Worm (Caenorhabditis elegans) whole organism, L4 larva: ENCODE data around the gene ncr-2.

Experiments
- ZK337.2 ChIP-seq: fragments of 200-800 bp; sonication (Bioruptor generic); IDR thresholded peaks from 2 replicates; pipeline ENCODE4 v1.3.6; 2022; ENCODE audit warnings: missing genetic modification reagents, missing genetic modification characterization, missing compliant biosample characterization
- ces-1 ChIP-seq: fragments of 150-350 bp; sonication (generic microtip); optimal IDR thresholded peaks from 4 replicates; lab custom pipeline; 2014; ENCODE audit warnings: missing biosample characterization, missing genetic modification reagents, missing genetic modification characterization
- dmd-9 ChIP-seq: fragments of 200-800 bp; sonication (Bioruptor generic); IDR thresholded peaks from 2 replicates; pipeline ENCODE4 v1.3.6; 2022; ENCODE audit warnings: missing genetic modification reagents, missing genetic modification characterization, missing compliant biosample characterization
- lin-13 ChIP-seq: fragments of 150-350 bp; optimal IDR thresholded peaks from 2 replicates; lab custom pipeline; 2014; ENCODE audit warnings: missing biosample characterization, missing genetic modification reagents, missing genetic modification characterization
- lin-15B ChIP-seq: fragments of 150-350 bp; sonication (generic microtip); optimal IDR thresholded peaks from 3 replicates; lab custom pipeline; 2014; ENCODE audit warnings: missing biosample characterization, missing genetic modification characterization
- nhr-77 ChIP-seq: fragments of 150-350 bp; optimal IDR thresholded peaks from 2 replicates; lab custom pipeline; 2014; ENCODE audit warnings: missing biosample characterization, missing genetic modification characterization
- pqm-1 ChIP-seq: sonication (generic microtip); optimal IDR thresholded peaks from 2 replicates; lab custom pipeline; 2017; ENCODE audit warnings: missing biosample characterization, missing genetic modification characterization
- skn-1 ChIP-seq: fragments of 150-350 bp; optimal IDR thresholded peaks from 2 replicates; lab custom pipeline; 2014; ENCODE audit warnings: missing biosample characterization, missing genetic modification characterization
- tra-1 ChIP-seq: fragments of 200-800 bp; sonication (Bioruptor generic); IDR thresholded peaks from 2 replicates; pipeline ENCODE4 v1.3.6; 2022; ENCODE audit warnings: missing genetic modification reagents, missing genetic modification characterization, missing compliant biosample characterization
- vab-7 ChIP-seq: fragments of 200-800 bp; sonication (Bioruptor generic); IDR thresholded peaks from 2 replicates; pipeline ENCODE4 v1.3.6; 2022; ENCODE audit warnings: missing genetic modification reagents, missing genetic modification characterization, missing compliant biosample characterization

DNA sequence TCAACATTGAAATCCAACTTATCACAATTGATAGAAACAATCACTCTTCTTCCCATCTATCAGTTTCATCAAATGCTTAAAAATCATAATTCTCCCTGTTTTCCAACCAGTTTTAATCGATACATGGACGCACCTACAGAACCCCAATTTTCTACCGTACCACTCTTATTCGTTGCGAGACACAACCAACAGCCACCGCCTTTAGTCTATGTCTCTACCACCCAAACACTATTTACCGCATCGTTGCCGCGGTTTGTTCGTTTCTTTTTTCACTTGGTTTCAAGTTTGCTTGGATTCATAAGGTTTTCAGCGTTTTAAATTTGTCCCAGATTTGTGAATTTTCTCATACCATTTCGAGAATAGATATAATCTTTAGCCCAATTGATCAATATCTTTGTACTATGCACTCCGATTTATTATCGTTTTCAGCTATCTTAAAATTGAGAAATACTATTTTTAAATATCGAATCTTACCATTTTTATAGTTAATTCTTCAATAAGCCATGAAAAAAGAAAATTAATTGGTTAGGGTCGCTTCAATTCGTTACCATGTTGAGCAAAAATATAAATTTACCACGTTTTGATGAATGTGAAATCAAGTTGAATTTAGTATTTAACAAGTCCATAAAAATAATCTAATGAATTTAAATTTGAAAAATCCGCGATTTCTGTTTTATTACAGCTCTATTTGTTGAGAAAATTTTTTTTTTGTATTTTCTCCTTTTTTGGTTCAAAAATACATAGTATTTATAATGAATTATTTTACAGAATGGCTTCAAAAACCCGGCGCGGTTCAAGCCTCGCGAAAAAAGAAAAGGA, 52.3 kb downstream of the ncr-2 start, which contains the start of gene F10E9.3:
- TF ChIP-seq skn-1 (no peak), tra-1 (no peak), lin-15B (tag; lab: Kevin White, UChicago) (no peak), pqm-1 (tag; lab: Kevin White, UChicago) (no peak), lin-13 (GFP tag; lab: Kevin White, UChicago) (no peak), vab-7 (GFP tag; lab: Robert Waterston, UW) (no peak), nhr-77 (no peak), dmd-9 (GFP tag; lab: Robert Waterston, UW) (no peak), ZK337.2 (no peak), ces-1 (GFP tag; lab: Kevin White, UChicago) (no peak)
